Worm (Caenorhabditis elegans) whole organism, late embryonic: ENCODE data around the gene F18A12.7.

Experiments used
- F13H6.1 ChIP-seq: sonication (generic microtip); optimal IDR thresholded peaks from 2 replicates; lab custom pipeline; 2016; ENCODE audit warnings: missing genetic modification characterization, missing compliant biosample characterization
- K02D7.2 ChIP-seq: sonication (generic microtip); optimal IDR thresholded peaks from 2 replicates; lab custom pipeline; 2017; ENCODE audit warnings: mild to moderate bottlenecking, missing genetic modification characterization, missing compliant biosample characterization
- K09A11.1 ChIP-seq: sonication (generic microtip); optimal IDR thresholded peaks from 2 replicates; lab custom pipeline; 2017; ENCODE audit warnings: antibody characterized with exemption, mild to moderate bottlenecking, missing genetic modification characterization, missing compliant biosample characterization; ENCODE audit not compliant: insufficient read depth
- ceh-18 ChIP-seq: sonication (generic microtip); optimal IDR thresholded peaks from 2 replicates; lab custom pipeline; 2016; ENCODE audit warnings: missing genetic modification characterization, missing compliant biosample characterization
- fax-1 ChIP-seq: sonication (generic microtip); optimal IDR thresholded peaks from 2 replicates; lab custom pipeline; 2016; ENCODE audit warnings: missing genotype, missing genetic modification characterization, missing compliant biosample characterization
- lin-11 ChIP-seq: fragments of 200-800 bp; sonication (Bioruptor generic); optimal IDR thresholded peaks from 2 replicates; lab custom pipeline; 2018; ENCODE audit warnings: mild to moderate bottlenecking, missing genetic modification characterization, missing compliant biosample characterization
- pax-1 ChIP-seq: fragments of 150-350 bp; optimal IDR thresholded peaks from 2 replicates; lab custom pipeline; 2014; ENCODE audit warnings: missing biosample characterization, missing genetic modification characterization
- pqm-1 ChIP-seq: sonication (generic microtip); optimal IDR thresholded peaks from 2 replicates; lab custom pipeline; 2016; ENCODE audit warnings: missing genetic modification characterization, missing compliant biosample characterization
- unc-42 ChIP-seq: sonication (generic microtip); optimal IDR thresholded peaks from 2 replicates; lab custom pipeline; 2016; ENCODE audit warnings: missing genotype, missing genetic modification characterization, missing compliant biosample characterization

- TF ChIP-seq K02D7.2 (tag; lab: Kevin White, UChicago) (no peak), unc-42 (tag; lab: Kevin White, UChicago) (no peak), pax-1 (tag; lab: Kevin White, UChicago) (no peak), F13H6.1 (tag; lab: Kevin White, UChicago) (no peak), K09A11.1 (tag; lab: Kevin White, UChicago) (no peak), ceh-18 (tag; lab: Kevin White, UChicago) (no peak), fax-1 (tag; lab: Kevin White, UChicago) (no peak), pqm-1 (tag; lab: Kevin White, UChicago) (no peak), lin-11 (tag; lab: Kevin White, UChicago) (no peak)
Observed at ce11 chrII:3383116-3383515, 31.2 kb downstream of the F18A12.7 start.
